Fruit fly (Drosophila melanogaster): ENCODE data around the gene Plp.

Plp gene

dm6 chr3L:15143638-15144600 lies 49.4 kb upstream of the Plp start, which contains the start of the genes CG32147 and Pex3:
Gene CG32147 (minus strand): TSS chr3L:15144059.
Gene Pex3 (plus strand): TSS chr3L:15144355.
- TF ChIP-seq CG8281 (tag; optimal IDR thresholded peaks at IDR 0.05) (no peak), CG10543 (GFP tag; optimal IDR thresholded peaks at IDR 0.05) (no peak), pros (GFP tag; optimal IDR thresholded peaks at IDR 0.05) (no peak), wek (GFP tag; optimal IDR thresholded peaks at IDR 0.05) (no peak), knrl (GFP tag; IDR thresholded peaks at IDR 0.05; ENCODE audit: partially characterized antibody) (no peak), ac (GFP tag; optimal IDR thresholded peaks at IDR 0.05) (no peak), pan (optimal IDR thresholded peaks at IDR 0.05) (no peak), pan (GFP tag; optimal IDR thresholded peaks at IDR 0.05 in 1 of 2, IDR thresholded peaks at IDR 0.05 in 1 of 2) (no peak), stwl (tag; optimal IDR thresholded peaks at IDR 0.05) (peak; percentile 72), BEAF-32 (GFP tag; optimal IDR thresholded peaks at IDR 0.05) (peak; percentile 55), repo (GFP tag; optimal IDR thresholded peaks at IDR 0.05) (no peak), CG10147 (GFP tag; optimal IDR thresholded peaks at IDR 0.05) (peak; percentile 42), zf30C (GFP tag; optimal IDR thresholded peaks at IDR 0.05) (no peak), CG14014 (GFP tag; IDR thresholded peaks at IDR 0.05) (no peak), Dbx (GFP tag; IDR thresholded peaks at IDR 0.05) (no peak), ewg (GFP tag; optimal IDR thresholded peaks at IDR 0.05) (peak; percentile 4), lab (GFP tag; optimal IDR thresholded peaks at IDR 0.05) (no peak), fd102C (GFP tag; optimal IDR thresholded peaks at IDR 0.05) (no peak), Stat92E (GFP tag; optimal IDR thresholded peaks at IDR 0.05) (peak in 1 of 3 experiments; percentile 39), CG11085 (GFP tag; IDR thresholded peaks at IDR 0.05) (no peak), sug (tag; optimal IDR thresholded peaks at IDR 0.05) (peak; percentile 92), ttk (GFP tag; IDR thresholded peaks at IDR 0.05) (no peak), CG31224 (GFP tag; IDR thresholded peaks at IDR 0.05) (no peak), H2.0 (GFP tag; IDR thresholded peaks at IDR 0.05) (no peak), CG14050 (GFP tag; IDR thresholded peaks at IDR 0.05) (no peak), CG6689 (GFP tag; IDR thresholded peaks at IDR 0.05) (no peak), shn (GFP tag; optimal IDR thresholded peaks at IDR 0.05) (no peak), CG6765 (GFP tag; optimal IDR thresholded peaks at IDR 0.05) (no peak), nerfin-2 (GFP tag; IDR thresholded peaks at IDR 0.05; ENCODE audit: partially characterized antibody) (no peak), CG3163 (GFP tag; optimal IDR thresholded peaks at IDR 0.05) (no peak), mam (GFP tag; optimal IDR thresholded peaks at IDR 0.05) (no peak), Hand (GFP tag; optimal IDR thresholded peaks at IDR 0.05) (no peak), lola (GFP tag; optimal IDR thresholded peaks at IDR 0.05) (peak in 1 of 3 experiments; percentile 9), CG18764 (GFP tag; optimal IDR thresholded peaks at IDR 0.05) (no peak), Hmx (GFP tag; optimal IDR thresholded peaks at IDR 0.05) (no peak), CG2875 (GFP tag; optimal IDR thresholded peaks at IDR 0.05) (peak; percentile 2), fd3F (GFP tag; optimal IDR thresholded peaks at IDR 0.05) (no peak), Fer1 (GFP tag; optimal IDR thresholded peaks at IDR 0.05) (no peak), TFAM (GFP tag; optimal IDR thresholded peaks at IDR 0.05) (no peak), ci (GFP tag; IDR thresholded peaks at IDR 0.05) (no peak), dmrt11E (tag; optimal IDR thresholded peaks at IDR 0.05) (no peak), dmrt99B (tag; optimal IDR thresholded peaks at IDR 0.05) (no peak), CG2678 (tag; optimal IDR thresholded peaks at IDR 0.05) (no peak), CG13775 (GFP tag; optimal IDR thresholded peaks at IDR 0.05) (no peak), CkIIα-i1 (GFP tag; IDR thresholded peaks at IDR 0.05) (no peak), CG15479 (GFP tag; optimal IDR thresholded peaks at IDR 0.05) (no peak), D19B (GFP tag; optimal IDR thresholded peaks at IDR 0.05) (no peak), sr (GFP tag; IDR thresholded peaks at IDR 0.05) (no peak)

Measured in whole organism, embryonic.